Fruit fly (Drosophila melanogaster) whole organism, embryonic: Measurements from ENCODE around the gene pck.
A peak's percentile ranks its signal among the peaks of the same experiment; 100 is the strongest.

Experiments used
- Antp ChIP-seq: fragments of 200-800 bp; sonication (Bioruptor generic); optimal IDR thresholded peaks from 3 replicates; lab custom pipeline; 2016; ENCODE audit warnings: missing biosample characterization, missing genetic modification characterization
- Bdp1 ChIP-seq: fragments of 200-800 bp; sonication (Bioruptor generic); optimal IDR thresholded peaks from 3 replicates; lab custom pipeline; 2016; ENCODE audit warnings: missing biosample characterization, missing genetic modification characterization
- CG10267 ChIP-seq: fragments of 200-800 bp; sonication (Bioruptor generic); optimal IDR thresholded peaks from 2 replicates; lab custom pipeline; 2018; ENCODE audit warnings: missing biosample characterization, mild to moderate bottlenecking, missing genetic modification characterization, moderate library complexity
- CG11696 ChIP-seq: fragments of 200-800 bp; sonication (Bioruptor generic); IDR thresholded peaks from 2 replicates; pipeline ENCODE4 v1.3.6; 2022; ENCODE audit warnings: missing biosample characterization, missing genetic modification characterization
- CG12219 ChIP-seq: fragments of 200-800 bp; sonication (Bioruptor generic); optimal IDR thresholded peaks from 3 replicates; lab custom pipeline; 2018; ENCODE audit warnings: missing biosample characterization, mild to moderate bottlenecking, missing genetic modification characterization
- CG1603 ChIP-seq: fragments of 200-800 bp; sonication (Bioruptor generic); optimal IDR thresholded peaks from 2 replicates; lab custom pipeline; 2019; ENCODE audit warnings: missing biosample characterization, mild to moderate bottlenecking, missing genetic modification characterization, moderate library complexity
- CG17186 ChIP-seq: fragments of 200-800 bp; sonication (Bioruptor generic); optimal IDR thresholded peaks from 3 replicates; lab custom pipeline; 2017; ENCODE audit warnings: missing biosample characterization, missing genetic modification reagents, missing genetic modification characterization
- CG18476 ChIP-seq: fragments of 200-800 bp; sonication (Bioruptor generic); optimal IDR thresholded peaks from 2 replicates; lab custom pipeline; 2016; ENCODE audit warnings: missing biosample characterization, mild to moderate bottlenecking, missing genetic modification characterization
- CG2116 ChIP-seq: fragments of 200-800 bp; sonication (Bioruptor generic); optimal IDR thresholded peaks from 3 replicates; lab custom pipeline; 2018; ENCODE audit warnings: missing biosample characterization, mild to moderate bottlenecking, missing genetic modification characterization
- CG30403 ChIP-seq: fragments of 200-800 bp; sonication (Bioruptor generic); optimal IDR thresholded peaks from 3 replicates; lab custom pipeline; 2016; ENCODE audit warnings: missing biosample characterization, missing genetic modification characterization
- CG31388 ChIP-seq: fragments of 200-800 bp; sonication (Bioruptor generic); optimal IDR thresholded peaks from 2 replicates; lab custom pipeline; 2016; ENCODE audit warnings: missing biosample characterization, missing genetic modification characterization
- CG33557 ChIP-seq: fragments of 200-800 bp; sonication (Bioruptor generic); optimal IDR thresholded peaks from 2 replicates; lab custom pipeline; 2019; ENCODE audit warnings: missing biosample characterization, mild to moderate bottlenecking, missing genetic modification characterization, moderate library complexity
- CG3838 ChIP-seq: fragments of 200-800 bp; sonication (Bioruptor generic); optimal IDR thresholded peaks from 3 replicates; lab custom pipeline; 2016; ENCODE audit warnings: missing biosample characterization, missing genetic modification characterization
- CG3995 ChIP-seq: fragments of 200-800 bp; sonication (Bioruptor generic); optimal IDR thresholded peaks from 3 replicates; lab custom pipeline; 2016; ENCODE audit warnings: missing biosample characterization, missing genetic modification characterization
- CG4360 ChIP-seq: fragments of 200-800 bp; sonication (Bioruptor generic); IDR thresholded peaks from 2 replicates; pipeline ENCODE4 v1.3.6; 2022; ENCODE audit warnings: missing biosample characterization, missing genetic modification characterization
- CG6854 ChIP-seq: fragments of 200-800 bp; sonication (Bioruptor generic); optimal IDR thresholded peaks from 3 replicates; lab custom pipeline; 2017; ENCODE audit warnings: missing biosample characterization, mild to moderate bottlenecking, missing genetic modification characterization
- CG7372 ChIP-seq: fragments of 200-800 bp; sonication (Bioruptor generic); IDR thresholded peaks from 2 replicates; pipeline ENCODE4 v1.3.6; 2022; ENCODE audit warnings: missing biosample characterization, missing genetic modification characterization
- CG8290 ChIP-seq, 3 experiments: fragments of 200-800 bp; sonication (Bioruptor generic); optimal IDR thresholded peaks; 2 replicates each; lab custom pipeline; 2016 to 2019; ENCODE audit warnings: missing biosample characterization in 3 of 3, missing genetic modification characterization in 3 of 3, mild to moderate bottlenecking in 2 of 3, moderate library complexity in 1 of 3
- CG9727 ChIP-seq: fragments of 200-800 bp; sonication (Bioruptor generic); optimal IDR thresholded peaks from 3 replicates; lab custom pipeline; 2017; ENCODE audit warnings: missing biosample characterization, mild to moderate bottlenecking, missing genetic modification characterization
- Deaf1 ChIP-seq: fragments of 200-800 bp; optimal IDR thresholded peaks from 3 replicates; lab custom pipeline; 2019; ENCODE audit warnings: missing biosample characterization, mild to moderate bottlenecking, missing genetic modification characterization, moderate library complexity
- Fer2 ChIP-seq: fragments of 200-800 bp; sonication (Bioruptor generic); optimal IDR thresholded peaks from 2 replicates; lab custom pipeline; 2018; ENCODE audit warnings: missing biosample characterization, mild to moderate bottlenecking, missing genetic modification characterization, moderate library complexity
- HLHmδ ChIP-seq: fragments of 200-800 bp; sonication (Bioruptor generic); optimal IDR thresholded peaks from 2 replicates; lab custom pipeline; 2018; ENCODE audit warnings: missing biosample characterization, mild to moderate bottlenecking, missing genetic modification characterization, moderate library complexity
- Jarid2 ChIP-seq: fragments of 200-800 bp; sonication (Bioruptor generic); optimal IDR thresholded peaks from 3 replicates; lab custom pipeline; 2017; ENCODE audit warnings: mild to moderate bottlenecking, missing biosample characterization, missing genetic modification reagents, missing genetic modification characterization
- NC2α ChIP-seq: fragments of 200-800 bp; sonication (Bioruptor generic); optimal IDR thresholded peaks from 2 replicates; lab custom pipeline; 2016; ENCODE audit warnings: missing biosample characterization, missing genetic modification characterization
- NK7.1 ChIP-seq: fragments of 200-800 bp; sonication (Bioruptor generic); optimal IDR thresholded peaks from 3 replicates; lab custom pipeline; 2016; ENCODE audit warnings: missing biosample characterization, missing genetic modification characterization
- Pdp1 ChIP-seq, 2 experiments: fragments of 200-800 bp; sonication (Bioruptor generic); optimal IDR thresholded peaks; 3 replicates each; lab custom pipeline; 2016; ENCODE audit warnings: missing biosample characterization in 2 of 2, missing genetic modification characterization in 2 of 2, mild to moderate bottlenecking in 1 of 2, moderate library complexity in 1 of 2
- Sry-δ ChIP-seq: fragments of 200-800 bp; sonication (Bioruptor generic); optimal IDR thresholded peaks from 2 replicates; lab custom pipeline; 2016; ENCODE audit warnings: missing biosample characterization, missing genetic modification characterization
- Taf1 ChIP-seq: fragments of 200-800 bp; sonication (Bioruptor generic); IDR thresholded peaks from 2 replicates; pipeline ENCODE4 v1.3.6; 2022; ENCODE audit warnings: missing biosample characterization, missing genetic modification characterization
- ash1 ChIP-seq: fragments of 200-800 bp; sonication (Bioruptor generic); optimal IDR thresholded peaks from 2 replicates; lab custom pipeline; 2018; ENCODE audit warnings: missing biosample characterization, mild to moderate bottlenecking, missing genetic modification characterization
- bowl ChIP-seq: fragments of 200-800 bp; sonication (Bioruptor generic); IDR thresholded peaks from 2 replicates; pipeline ENCODE4 v1.3.6; 2022; ENCODE audit warnings: missing biosample characterization, missing genetic modification characterization
- caup ChIP-seq: fragments of 200-800 bp; sonication (Bioruptor generic); optimal IDR thresholded peaks from 3 replicates; lab custom pipeline; 2017; ENCODE audit warnings: missing biosample characterization, mild to moderate bottlenecking, missing genetic modification characterization, moderate library complexity; ENCODE audit not compliant: severe bottlenecking
- crc ChIP-seq: fragments of 200-800 bp; sonication (Bioruptor generic); optimal IDR thresholded peaks from 2 replicates; lab custom pipeline; 2016; ENCODE audit warnings: missing biosample characterization, missing genetic modification characterization
- crp ChIP-seq, 2 experiments: fragments of 200-800 bp; sonication (Bioruptor generic); optimal IDR thresholded peaks; 2 replicates in 1 of 2; 3 replicates in 1 of 2; lab custom pipeline; 2017; ENCODE audit warnings: missing biosample characterization in 2 of 2, missing genetic modification characterization in 2 of 2, mild to moderate bottlenecking in 1 of 2, moderate library complexity in 1 of 2
- cwo ChIP-seq: fragments of 200-800 bp; sonication (Bioruptor generic); optimal IDR thresholded peaks from 3 replicates; lab custom pipeline; 2017; ENCODE audit warnings: missing biosample characterization, missing genetic modification characterization, mild to moderate bottlenecking, moderate library complexity, missing genetic modification reagents
- dmrt99B ChIP-seq: fragments of 200-800 bp; sonication (Bioruptor generic); optimal IDR thresholded peaks from 2 replicates; lab custom pipeline; 2018; ENCODE audit warnings: missing biosample characterization, mild to moderate bottlenecking, missing genetic modification characterization, moderate library complexity
- ftz-f1 ChIP-seq: fragments of 200-800 bp; sonication (Bioruptor generic); optimal IDR thresholded peaks from 2 replicates; lab custom pipeline; 2016; ENCODE audit warnings: missing biosample characterization, missing genetic modification characterization
- fu2 ChIP-seq: fragments of 200-800 bp; sonication (Bioruptor generic); optimal IDR thresholded peaks from 2 replicates; lab custom pipeline; 2016; ENCODE audit warnings: missing biosample characterization, missing genetic modification characterization
- gce ChIP-seq: fragments of 200-800 bp; sonication (Bioruptor generic); IDR thresholded peaks from 3 replicates; pipeline ENCODE4 v1.3.6; 2022; ENCODE audit warnings: missing biosample characterization, missing genetic modification characterization
- hth ChIP-seq: fragments of >200 bp; optimal IDR thresholded peaks from 2 replicates; lab custom pipeline; 2017; ENCODE audit warnings: inconsistent platforms
- jing ChIP-seq: fragments of 200-800 bp; sonication (Bioruptor generic); optimal IDR thresholded peaks from 2 replicates; lab custom pipeline; 2018; ENCODE audit warnings: missing biosample characterization, mild to moderate bottlenecking, missing genetic modification characterization
- maf-S ChIP-seq: fragments of 200-800 bp; sonication (Bioruptor generic); optimal IDR thresholded peaks from 2 replicates; lab custom pipeline; 2016; ENCODE audit warnings: missing biosample characterization, missing genetic modification characterization
- mld ChIP-seq: fragments of 200-800 bp; sonication (Bioruptor generic); IDR thresholded peaks from 3 replicates; pipeline ENCODE4 v1.3.6; 2022; ENCODE audit warnings: missing biosample characterization, missing genetic modification characterization; ENCODE audit not compliant: partially characterized antibody
- nau ChIP-seq: fragments of 200-800 bp; sonication (Bioruptor generic); optimal IDR thresholded peaks from 3 replicates; lab custom pipeline; 2017; ENCODE audit warnings: missing biosample characterization, mild to moderate bottlenecking, missing genetic modification characterization, missing genetic modification reagents
- nmo ChIP-seq: fragments of 200-800 bp; sonication (Bioruptor generic); optimal IDR thresholded peaks from 2 replicates; lab custom pipeline; 2018; ENCODE audit warnings: missing biosample characterization, mild to moderate bottlenecking, missing genetic modification characterization, moderate library complexity
- seq ChIP-seq: fragments of 200-800 bp; sonication (Bioruptor generic); IDR thresholded peaks from 2 replicates; pipeline ENCODE4 v1.3.6; 2022; ENCODE audit warnings: missing biosample characterization, missing genetic modification characterization
- ssp ChIP-seq: fragments of 200-800 bp; sonication (Bioruptor generic); IDR thresholded peaks from 2 replicates; pipeline ENCODE4 v1.3.6; 2022; ENCODE audit warnings: missing biosample characterization, missing genetic modification characterization
- sug ChIP-seq: fragments of 200-800 bp; optimal IDR thresholded peaks from 2 replicates; lab custom pipeline; 2019; ENCODE audit warnings: missing biosample characterization, mild to moderate bottlenecking, missing genetic modification characterization, moderate library complexity
- vnd ChIP-seq: fragments of 200-800 bp; sonication (Bioruptor generic); IDR thresholded peaks from 3 replicates; pipeline ENCODE4 v1.3.6; 2022; ENCODE audit warnings: missing biosample characterization, missing genetic modification characterization; ENCODE audit not compliant: partially characterized antibody
- wdn ChIP-seq: fragments of 200-800 bp; sonication (Bioruptor generic); IDR thresholded peaks from 2 replicates; pipeline ENCODE4 v1.3.6; 2022; ENCODE audit warnings: missing biosample characterization, missing genetic modification characterization
- z ChIP-seq: fragments of 200-800 bp; sonication (Bioruptor generic); IDR thresholded peaks from 3 replicates; pipeline ENCODE4 v1.3.6; 2022; ENCODE audit warnings: missing biosample characterization, missing genetic modification characterization

Gene pck

dm6 chrX:1470562-1470961, at the start of gene pck (continued):
- TF ChIP-seq z (GFP tag; lab: Robert Waterston, UW) (no peak), nmo (GFP tag; lab: Kevin White, UChicago) (peak; percentile 28), CG7372 (0 out of 2 replicates have a peak, but pooled peaks have one; percentile 43), dmrt99B (tag; lab: Kevin White, UChicago) (no peak), jing (no peak), hth (no peak), mld (GFP tag; lab: Robert Waterston, UW) (no peak), ftz-f1 (GFP tag; lab: Kevin White, UChicago) (no peak), wdn (GFP tag; lab: Robert Waterston, UW) (no peak), CG11696 (GFP tag; lab: Robert Waterston, UW) (peak; percentile 22; the same call in 1 of the 2 replicates), Jarid2 (GFP tag; lab: Kevin White, UChicago) (no peak), CG31388 (GFP tag; lab: Kevin White, UChicago) (peak; percentile 23), HLHmδ (GFP tag; lab: Kevin White, UChicago) (no peak), CG8290 (GFP tag; optimal IDR thresholded peaks at IDR 0.05; lab: Kevin White, UChicago) (peak; percentile 55), CG8290 (tag; optimal IDR thresholded peaks at IDR 0.05; lab: Kevin White, UChicago) (peak in 1 of 2 experiments; percentile 57), fu2 (GFP tag; lab: Kevin White, UChicago) (peak; percentile 44), Bdp1 (GFP tag; lab: Kevin White, UChicago) (peak; percentile 59), CG4360 (GFP tag; lab: Robert Waterston, UW) (peak; percentile 32; the same call in 1 of the 2 replicates), CG12219 (GFP tag; lab: Kevin White, UChicago) (no peak), CG33557 (peak; percentile 42), vnd (GFP tag; lab: Robert Waterston, UW) (0 out of 3 replicates have a peak, but pooled peaks have one; percentile 30), ssp (peak; percentile 38; the same call in 1 of the 2 replicates), Fer2 (no peak), nau (GFP tag; lab: Kevin White, UChicago) (no peak), seq (GFP tag; lab: Robert Waterston, UW) (peak; percentile 67; the same call in 1 of the 2 replicates), CG30403 (GFP tag; lab: Kevin White, UChicago) (peak; percentile 79), Pdp1 (GFP tag; optimal IDR thresholded peaks at IDR 0.05; lab: Kevin White, UChicago) (peak; percentile 32 to 76), NK7.1 (GFP tag; lab: Kevin White, UChicago) (no peak), CG18476 (GFP tag; lab: Kevin White, UChicago) (peak; percentile 54), crc (peak; percentile 37), CG3995 (GFP tag; lab: Kevin White, UChicago) (no peak), gce (GFP tag; lab: Robert Waterston, UW) (no peak), bowl (GFP tag; lab: Robert Waterston, UW) (no peak), maf-S (GFP tag; lab: Kevin White, UChicago) (peak; percentile 72), CG1603 (tag; lab: Kevin White, UChicago) (peak; percentile 83), CG2116 (GFP tag; lab: Kevin White, UChicago) (peak; percentile 78), sug (peak; percentile 40), crp (GFP tag; optimal IDR thresholded peaks at IDR 0.05; lab: Kevin White, UChicago) (peak in 1 of 2 experiments; percentile 37), CG10267 (peak; percentile 77), Sry-δ (GFP tag; lab: Kevin White, UChicago) (peak; percentile 89), caup (GFP tag; lab: Kevin White, UChicago) (peak; percentile 51), Deaf1 (tag; lab: Kevin White, UChicago) (peak; percentile 18), ash1 (GFP tag; lab: Kevin White, UChicago) (no peak), Taf1 (GFP tag; lab: Robert Waterston, UW) (peak; percentile 50), CG9727 (GFP tag; lab: Kevin White, UChicago) (peak; percentile 69), CG17186 (peak; percentile 78), NC2α (GFP tag; lab: Kevin White, UChicago) (no peak), Antp (GFP tag; lab: Kevin White, UChicago) (peak; percentile 63), cwo (GFP tag; lab: Kevin White, UChicago) (peak; percentile 39), CG6854 (GFP tag; lab: Kevin White, UChicago) (no peak), CG3838 (GFP tag; lab: Kevin White, UChicago) (no peak)
